Worm (Caenorhabditis elegans): ENCODE data around the gene C07G1.6.

C07G1.6 gene

ce11 chrIV:8163687-8164086 is 46.5 kb downstream of the C07G1.6 start, which contains the start of gene clec-51:
Gene clec-51, minus strand, starts transcription at chrIV:8163800.
- TF ChIP-seq jun-1 (tag; optimal IDR thresholded peaks at IDR 0.05) = peak; percentile 47
- TF ChIP-seq tbx-2 (tag; optimal IDR thresholded peaks at IDR 0.05) = no peak
- peak; percentile 90 for TF ChIP-seq elt-2 (tag; optimal IDR thresholded peaks at IDR 0.05)
- TF ChIP-seq unc-39 (tag; optimal IDR thresholded peaks at IDR 0.05) = no peak
- no peak for TF ChIP-seq egl-27 (tag; optimal IDR thresholded peaks at IDR 0.05)
- no peak for TF ChIP-seq lin-39 (tag; optimal IDR thresholded peaks at IDR 0.05)
- no peak for TF ChIP-seq ceh-16 (tag; optimal IDR thresholded peaks at IDR 0.05)
- peak; percentile 88 for TF ChIP-seq pqm-1 (tag; optimal IDR thresholded peaks at IDR 0.05)
- no peak for TF ChIP-seq ztf-4 (tag; optimal IDR thresholded peaks at IDR 0.05)
- peak; percentile 22 for TF ChIP-seq pha-4 (tag; optimal IDR thresholded peaks at IDR 0.05)
- TF ChIP-seq eor-1 (tag; optimal IDR thresholded peaks at IDR 0.05) = no peak

- TF ChIP-seq pqm-1 (tag; optimal IDR thresholded peaks at IDR 0.05) = peak; percentile 59
- TF ChIP-seq nhr-11 (tag; optimal IDR thresholded peaks at IDR 0.05) = no peak
- no peak for TF ChIP-seq aly-2 (tag; optimal IDR thresholded peaks at IDR 0.05)
- no peak for TF ChIP-seq sea-2 (GFP tag; optimal IDR thresholded peaks at IDR 0.05)
- TF ChIP-seq egl-5 (tag; optimal IDR thresholded peaks at IDR 0.05) = no peak
- TF ChIP-seq elt-2 (tag; optimal IDR thresholded peaks at IDR 0.05) = peak; percentile 66
- no peak for TF ChIP-seq ztf-4 (tag; optimal IDR thresholded peaks at IDR 0.05)
- no peak for TF ChIP-seq nhr-23 (tag; optimal IDR thresholded peaks at IDR 0.05)
- no peak for TF ChIP-seq elt-1 (tag; optimal IDR thresholded peaks at IDR 0.05)
- no peak for TF ChIP-seq unc-39 (tag; optimal IDR thresholded peaks at IDR 0.05)
- no peak for TF ChIP-seq nhr-77 (tag; optimal IDR thresholded peaks at IDR 0.05)
These were observed 48.4 kb downstream of the C07G1.6 start for ce11 chrIV:8161774-8162173.

ce11 chrIV:8159995-8160394 is 50.2 kb downstream of the C07G1.6 start:
- peak; percentile 59 for TF ChIP-seq elt-2 (tag; optimal IDR thresholded peaks at IDR 0.05)
- TF ChIP-seq pha-4 (tag; optimal IDR thresholded peaks at IDR 0.05) = no peak

Measured in whole organism, L3 larva.